Worm (Caenorhabditis elegans) whole organism, midembryonic: ENCODE measurements around the gene F13A2.9.

Experiments used
- flt-1 ChIP-seq: fragments of 200-800 bp; sonication (Bioruptor generic); IDR thresholded peaks from 2 replicates; pipeline ENCODE4 v1.3.6; 2022; ENCODE audit warnings: missing genetic modification characterization, missing compliant biosample characterization
- med-1 ChIP-seq: sonication (generic microtip); optimal IDR thresholded peaks from 2 replicates; lab custom pipeline; 2017; ENCODE audit warnings: missing genetic modification characterization, mild to moderate bottlenecking, missing compliant biosample characterization, antibody characterized with exemption, missing genetic modification reagents; ENCODE audit not compliant: insufficient read depth
- tab-1 ChIP-seq: fragments of 200-800 bp; sonication (Bioruptor generic); IDR thresholded peaks from 2 replicates; pipeline ENCODE4 v1.3.6; 2022; ENCODE audit warnings: missing genetic modification characterization, missing compliant biosample characterization
- ztf-23 ChIP-seq: fragments of 200-800 bp; sonication (Bioruptor generic); IDR thresholded peaks from 2 replicates; pipeline ENCODE4 v1.3.6; 2022; ENCODE audit warnings: missing genetic modification reagents, missing genetic modification characterization, missing compliant biosample characterization

DNA sequence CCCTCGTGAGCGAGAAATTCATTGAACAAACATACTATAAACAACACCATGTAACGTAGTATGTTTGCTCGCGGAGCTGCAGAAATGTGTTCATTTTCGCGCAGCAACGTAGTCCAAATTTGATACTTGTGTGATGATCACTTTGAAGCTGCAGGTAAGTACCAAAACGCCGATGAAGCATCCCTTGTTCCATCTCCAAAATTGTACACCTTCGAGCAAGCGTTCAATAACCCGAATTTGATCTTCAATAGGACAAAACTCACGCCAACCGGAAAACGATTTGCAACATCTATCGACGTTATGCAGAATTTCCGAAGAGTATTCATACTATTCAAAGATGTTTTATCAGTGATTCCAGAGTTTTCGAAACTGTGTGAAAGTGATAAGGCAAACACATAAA is 23.3 kb upstream of the F13A2.9 start, which contains the start of gene Y47D7A.3:
- no peak for TF ChIP-seq flt-1 (GFP tag; lab: Robert Waterston, UW)
- TF ChIP-seq med-1 (GFP tag; lab: Kevin White, UChicago) = no peak
- TF ChIP-seq tab-1 (GFP tag; lab: Robert Waterston, UW) = no peak
- TF ChIP-seq ztf-23 (GFP tag; lab: Robert Waterston, UW) = no peak
